Fruit fly (Drosophila melanogaster) whole organism, embryonic: ENCODE measurements around the gene Prtl99C.

Source experiments
- BEAF-32 ChIP-seq: fragments of 200-800 bp; sonication (Bioruptor generic); optimal IDR thresholded peaks from 3 replicates; lab custom pipeline; 2017; ENCODE audit warnings: missing biosample characterization, missing genetic modification characterization, mild to moderate bottlenecking, moderate library complexity, missing genetic modification reagents
- CG11560 ChIP-seq: fragments of 200-800 bp; sonication (Bioruptor generic); IDR thresholded peaks from 3 replicates; pipeline ENCODE4 v1.3.6; 2022; ENCODE audit warnings: missing biosample characterization, missing genetic modification characterization
- CG11696 ChIP-seq: fragments of 200-800 bp; sonication (Bioruptor generic); IDR thresholded peaks from 2 replicates; pipeline ENCODE4 v1.3.6; 2022; ENCODE audit warnings: missing biosample characterization, missing genetic modification characterization
- CG13287 ChIP-seq: fragments of 200-800 bp; sonication (Bioruptor generic); IDR thresholded peaks from 2 replicates; pipeline ENCODE4 v1.3.6; 2022; ENCODE audit warnings: missing biosample characterization, missing genetic modification characterization; ENCODE audit not compliant: partially characterized antibody
- CG13624 ChIP-seq: fragments of 200-800 bp; sonication (Bioruptor generic); optimal IDR thresholded peaks from 2 replicates; lab custom pipeline; 2016; ENCODE audit warnings: missing biosample characterization, missing genetic modification characterization
- CG14710 ChIP-seq: fragments of 200-800 bp; sonication (Bioruptor generic); optimal IDR thresholded peaks from 3 replicates; lab custom pipeline; 2019; ENCODE audit warnings: missing biosample characterization, mild to moderate bottlenecking, missing genetic modification characterization, moderate library complexity
- CG15601 ChIP-seq: fragments of 200-800 bp; sonication (Bioruptor generic); optimal IDR thresholded peaks from 3 replicates; lab custom pipeline; 2019; ENCODE audit warnings: missing biosample characterization, mild to moderate bottlenecking, missing genetic modification characterization, moderate library complexity
- CG16813 ChIP-seq: fragments of 200-800 bp; sonication (Bioruptor generic); IDR thresholded peaks from 3 replicates; pipeline ENCODE4 v1.3.6; 2022; ENCODE audit warnings: missing biosample characterization, missing genetic modification characterization; ENCODE audit not compliant: partially characterized antibody
- CG34224 ChIP-seq: fragments of 200-800 bp; sonication (Bioruptor generic); IDR thresholded peaks from 3 replicates; pipeline ENCODE4 v1.3.6; 2022; ENCODE audit warnings: missing biosample characterization, missing genetic modification characterization; ENCODE audit not compliant: partially characterized antibody
- CG4282 ChIP-seq: fragments of 200-800 bp; sonication (Bioruptor generic); optimal IDR thresholded peaks from 2 replicates; lab custom pipeline; 2016; ENCODE audit warnings: missing biosample characterization, missing genetic modification characterization
- CG4617 ChIP-seq: fragments of 200-800 bp; sonication (Bioruptor generic); optimal IDR thresholded peaks from 3 replicates; lab custom pipeline; 2016; ENCODE audit warnings: missing biosample characterization, missing genetic modification characterization, borderline replicate concordance
- CG6765 ChIP-seq: fragments of 200-800 bp; sonication (Bioruptor generic); optimal IDR thresholded peaks from 3 replicates; lab custom pipeline; 2017; ENCODE audit warnings: missing biosample characterization, mild to moderate bottlenecking, missing genetic modification characterization
- CG7786 ChIP-seq: fragments of 200-800 bp; sonication (Bioruptor generic); optimal IDR thresholded peaks from 2 replicates; lab custom pipeline; 2016; ENCODE audit warnings: missing biosample characterization, missing genetic modification characterization
- CG8924 ChIP-seq: fragments of 200-800 bp; optimal IDR thresholded peaks from 3 replicates; lab custom pipeline; 2019; ENCODE audit warnings: missing biosample characterization, mild to moderate bottlenecking, missing genetic modification characterization, moderate library complexity
- CG9215 ChIP-seq: fragments of 200-800 bp; sonication (Bioruptor generic); IDR thresholded peaks from 2 replicates; pipeline ENCODE4 v1.3.6; 2022; ENCODE audit warnings: missing biosample characterization, missing genetic modification characterization
- CG9727 ChIP-seq: fragments of 200-800 bp; sonication (Bioruptor generic); optimal IDR thresholded peaks from 3 replicates; lab custom pipeline; 2017; ENCODE audit warnings: missing biosample characterization, mild to moderate bottlenecking, missing genetic modification characterization
- CG9797 ChIP-seq: fragments of 200-800 bp; sonication (Bioruptor generic); optimal IDR thresholded peaks from 3 replicates; lab custom pipeline; 2018; ENCODE audit warnings: missing biosample characterization, mild to moderate bottlenecking, missing genetic modification characterization
- CG9817 ChIP-seq: fragments of 200-800 bp; sonication (Bioruptor generic); optimal IDR thresholded peaks from 2 replicates; lab custom pipeline; 2018; ENCODE audit warnings: missing biosample characterization, mild to moderate bottlenecking, missing genetic modification characterization, moderate library complexity
- CHES-1-like ChIP-seq: fragments of 200-800 bp; sonication (Bioruptor generic); optimal IDR thresholded peaks from 2 replicates; lab custom pipeline; 2016; ENCODE audit warnings: missing biosample characterization, missing genetic modification characterization
- CTCF ChIP-seq: fragments of 200-800 bp; sonication (Bioruptor generic); optimal IDR thresholded peaks from 2 replicates; lab custom pipeline; 2017; ENCODE audit warnings: missing biosample characterization, mild to moderate bottlenecking, missing genetic modification characterization, moderate library complexity
- Deaf1 ChIP-seq: fragments of 200-800 bp; optimal IDR thresholded peaks from 3 replicates; lab custom pipeline; 2019; ENCODE audit warnings: missing biosample characterization, mild to moderate bottlenecking, missing genetic modification characterization, moderate library complexity
- Dll ChIP-seq: fragments of 200-800 bp; sonication (Bioruptor generic); IDR thresholded peaks from 4 replicates; pipeline ENCODE4 v1.3.6; 2022; ENCODE audit warnings: missing biosample characterization, missing genetic modification characterization; ENCODE audit not compliant: partially characterized antibody
- HmgD ChIP-seq: fragments of 200-800 bp; sonication (Bioruptor generic); optimal IDR thresholded peaks from 3 replicates; lab custom pipeline; 2016; ENCODE audit warnings: missing biosample characterization, missing genetic modification characterization
- HmgZ ChIP-seq: fragments of 200-800 bp; sonication (Bioruptor generic); optimal IDR thresholded peaks from 2 replicates; lab custom pipeline; 2018; ENCODE audit warnings: missing biosample characterization, mild to moderate bottlenecking, missing genetic modification characterization
- Med ChIP-seq: fragments of 200-800 bp; sonication (Bioruptor generic); peaks from one replicate; lab custom pipeline; 2016; ENCODE audit warnings: missing biosample characterization, missing genetic modification characterization, mild to moderate bottlenecking, inconsistent platforms, moderate library complexity
- Sox100B ChIP-seq: fragments of 200-800 bp; sonication (Bioruptor generic); optimal IDR thresholded peaks from 3 replicates; lab custom pipeline; 2018; ENCODE audit warnings: missing biosample characterization, mild to moderate bottlenecking, missing genetic modification characterization
- Ssrp ChIP-seq: fragments of 200-800 bp; sonication (Bioruptor generic); optimal IDR thresholded peaks from 2 replicates; lab custom pipeline; 2018; ENCODE audit warnings: missing biosample characterization, mild to moderate bottlenecking, missing genetic modification characterization, moderate library complexity
- amos ChIP-seq: fragments of 200-800 bp; sonication (Bioruptor generic); IDR thresholded peaks from 2 replicates; pipeline ENCODE4 v1.3.6; 2022; ENCODE audit warnings: missing biosample characterization, missing genetic modification characterization; ENCODE audit not compliant: partially characterized antibody
- cas ChIP-seq: fragments of 200-800 bp; sonication (Bioruptor generic); IDR thresholded peaks from 2 replicates; pipeline ENCODE4 v1.3.6; 2022; ENCODE audit warnings: missing biosample characterization, missing genetic modification characterization
- chif ChIP-seq, 2 experiments: fragments of 200-800 bp; sonication (Bioruptor generic); optimal IDR thresholded peaks; 3 replicates each; lab custom pipeline; 2016; ENCODE audit warnings: missing biosample characterization in 2 of 2, missing genetic modification characterization in 2 of 2
- chinmo ChIP-seq: fragments of 200-800 bp; sonication (Bioruptor generic); IDR thresholded peaks from 4 replicates; pipeline ENCODE4 v1.3.6; 2022; ENCODE audit warnings: missing biosample characterization, missing genetic modification characterization; ENCODE audit not compliant: partially characterized antibody
- dmrt11E ChIP-seq: fragments of 200-800 bp; sonication (Bioruptor generic); optimal IDR thresholded peaks from 3 replicates; lab custom pipeline; 2018; ENCODE audit warnings: missing biosample characterization, mild to moderate bottlenecking, missing genetic modification characterization, moderate library complexity
- ewg ChIP-seq: fragments of 200-800 bp; sonication (Bioruptor generic); optimal IDR thresholded peaks from 3 replicates; lab custom pipeline; 2017; ENCODE audit warnings: mild to moderate bottlenecking, missing biosample characterization, missing genetic modification reagents, missing genetic modification characterization
- exex ChIP-seq: fragments of 200-800 bp; sonication (Bioruptor generic); optimal IDR thresholded peaks from 4 replicates; lab custom pipeline; 2018; ENCODE audit warnings: missing biosample characterization, mild to moderate bottlenecking, missing genetic modification characterization, moderate library complexity
- ftz-f1 ChIP-seq: fragments of 200-800 bp; sonication (Bioruptor generic); optimal IDR thresholded peaks from 2 replicates; lab custom pipeline; 2016; ENCODE audit warnings: missing biosample characterization, missing genetic modification characterization
- fu2 ChIP-seq: fragments of 200-800 bp; sonication (Bioruptor generic); optimal IDR thresholded peaks from 2 replicates; lab custom pipeline; 2016; ENCODE audit warnings: missing biosample characterization, missing genetic modification characterization
- gcm2 ChIP-seq: fragments of 200-800 bp; sonication (Bioruptor generic); optimal IDR thresholded peaks from 2 replicates; lab custom pipeline; 2016; ENCODE audit warnings: missing biosample characterization, missing genetic modification characterization
- ham ChIP-seq: fragments of 200-800 bp; sonication (Bioruptor generic); IDR thresholded peaks from 2 replicates; pipeline ENCODE4 v1.3.6; 2022; ENCODE audit warnings: missing biosample characterization, missing genetic modification characterization
- inv ChIP-seq: fragments of 200-800 bp; sonication (Bioruptor generic); IDR thresholded peaks from 2 replicates; pipeline ENCODE4 v1.3.6; 2022; ENCODE audit warnings: missing biosample characterization, missing genetic modification characterization; ENCODE audit not compliant: partially characterized antibody
- lbe ChIP-seq: fragments of 200-800 bp; sonication (Bioruptor generic); optimal IDR thresholded peaks from 2 replicates; lab custom pipeline; 2016; ENCODE audit warnings: missing biosample characterization, mild to moderate bottlenecking, missing genetic modification characterization
- org-1 ChIP-seq: fragments of 200-800 bp; sonication (Bioruptor generic); optimal IDR thresholded peaks from 2 replicates; lab custom pipeline; 2017; ENCODE audit warnings: missing biosample characterization, missing genetic modification characterization
- schlank ChIP-seq: fragments of 200-800 bp; sonication (Bioruptor generic); optimal IDR thresholded peaks from 2 replicates; lab custom pipeline; 2018; ENCODE audit warnings: missing biosample characterization, mild to moderate bottlenecking, missing genetic modification characterization
- stwl ChIP-seq: fragments of 200-800 bp; sonication (Bioruptor generic); optimal IDR thresholded peaks from 3 replicates; lab custom pipeline; 2018; ENCODE audit warnings: missing biosample characterization, mild to moderate bottlenecking, missing genetic modification characterization, moderate library complexity
- tna ChIP-seq: fragments of 200-800 bp; sonication (Bioruptor generic); IDR thresholded peaks from 2 replicates; pipeline ENCODE4 v1.3.6; 2022; ENCODE audit warnings: missing biosample characterization, missing genetic modification characterization; ENCODE audit not compliant: partially characterized antibody
- toy ChIP-seq: fragments of 200-800 bp; sonication (Bioruptor generic); IDR thresholded peaks from 2 replicates; pipeline ENCODE4 v1.3.6; 2022; ENCODE audit warnings: missing biosample characterization, missing genetic modification characterization
- unc-4 ChIP-seq: fragments of 200-800 bp; sonication (Bioruptor generic); IDR thresholded peaks from 2 replicates; pipeline ENCODE4 v1.3.6; 2022; ENCODE audit warnings: missing biosample characterization, missing genetic modification characterization; ENCODE audit not compliant: partially characterized antibody
- vnd ChIP-seq: fragments of 200-800 bp; sonication (Bioruptor generic); IDR thresholded peaks from 3 replicates; pipeline ENCODE4 v1.3.6; 2022; ENCODE audit warnings: missing biosample characterization, missing genetic modification characterization; ENCODE audit not compliant: partially characterized antibody
- yki ChIP-seq: fragments of >200 bp; optimal IDR thresholded peaks from 3 replicates; lab custom pipeline; 2018
- zen2 ChIP-seq: fragments of 200-800 bp; sonication (Bioruptor generic); IDR thresholded peaks from 3 replicates; pipeline ENCODE4 v1.3.6; 2022; ENCODE audit warnings: missing biosample characterization, missing genetic modification characterization; ENCODE audit not compliant: partially characterized antibody

The Prtl99C gene

DNA sequence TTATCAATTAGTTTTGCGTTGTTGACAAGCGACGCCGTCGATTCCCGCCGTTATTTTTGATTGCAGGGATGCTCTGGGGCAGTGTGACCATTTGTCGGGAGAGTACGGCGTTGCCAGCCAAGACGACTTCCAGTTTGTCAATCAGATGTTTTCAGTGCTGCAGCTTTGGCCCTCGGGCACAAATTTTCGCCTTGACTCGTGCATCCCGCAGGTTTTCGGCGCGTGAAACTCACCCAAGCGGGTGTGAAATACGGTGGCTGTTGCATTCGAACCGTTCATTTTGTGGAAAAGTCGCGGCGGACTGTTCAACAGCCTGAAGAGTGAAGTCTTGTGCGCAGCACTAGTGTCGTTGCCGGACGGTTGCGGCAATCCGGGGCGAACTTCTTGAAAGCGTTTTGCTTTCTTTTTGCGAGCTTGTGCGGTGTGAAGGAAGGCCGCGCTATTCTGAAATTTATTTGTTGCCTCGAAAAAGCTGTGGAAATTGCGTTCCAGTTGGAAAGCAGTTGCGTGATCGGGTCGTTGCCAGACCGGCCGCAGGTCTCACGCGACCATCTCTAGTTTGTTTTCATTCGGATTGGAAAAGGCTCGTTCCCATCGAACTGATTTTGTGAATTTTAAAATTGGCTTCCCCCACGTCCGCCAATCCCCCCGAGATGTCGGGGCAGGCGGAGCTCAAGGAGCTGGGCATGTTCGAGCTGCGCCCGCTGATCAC, 28.9 kb upstream of the Prtl99C start, which contains the start of the genes ca and ncd (continued):
- peak; percentile 15 for TF ChIP-seq HmgZ (tag; lab: Kevin White, UChicago)
- TF ChIP-seq schlank, result no peak
- no peak for TF ChIP-seq CG6765
- peak; percentile 1 for TF ChIP-seq CG13624
- TF ChIP-seq yki (lab: Kevin White, UChicago), result no peak
- peak; percentile 28 for TF ChIP-seq fu2 (GFP tag; lab: Kevin White, UChicago)
- TF ChIP-seq tna (GFP tag; lab: Robert Waterston, UW), result peak; percentile 29; the same call in 1 of the 2 replicates
- no peak for TF ChIP-seq ewg (GFP tag; lab: Kevin White, UChicago)
- TF ChIP-seq ftz-f1, result peak; percentile 72
- TF ChIP-seq CG9215 (GFP tag; lab: Robert Waterston, UW), result peak; percentile 80
- no peak for TF ChIP-seq Sox100B (GFP tag; lab: Kevin White, UChicago)
- TF ChIP-seq dmrt11E (tag; lab: Kevin White, UChicago), result no peak
- peak; percentile 72 for TF ChIP-seq CG9797 (GFP tag; lab: Kevin White, UChicago)
- TF ChIP-seq exex, result no peak
- peak; percentile 74 for TF ChIP-seq Dll (GFP tag; lab: Robert Waterston, UW)
- TF ChIP-seq cas (GFP tag; lab: Robert Waterston, UW), result no peak
- TF ChIP-seq CG13287, result peak; percentile 80
- TF ChIP-seq amos, result peak; percentile 80
- TF ChIP-seq inv, result peak; percentile 70
- peak; percentile 82 for TF ChIP-seq BEAF-32 (GFP tag; lab: Kevin White, UChicago)
- peak; percentile 95 for TF ChIP-seq CG4617 (GFP tag; lab: Kevin White, UChicago)
- no peak for TF ChIP-seq CG7786 (GFP tag; lab: Kevin White, UChicago)
- no peak for TF ChIP-seq CTCF (GFP tag; lab: Kevin White, UChicago)
- TF ChIP-seq unc-4 (GFP tag; lab: Robert Waterston, UW), result peak; percentile 71
- TF ChIP-seq CG11696 (GFP tag; lab: Robert Waterston, UW), result no peak
- no peak for TF ChIP-seq CG4282 (GFP tag; lab: Kevin White, UChicago)
- TF ChIP-seq chinmo (GFP tag; lab: Robert Waterston, UW), result 0 out of 4 replicates have a peak, but pooled peaks have one; percentile 64
- TF ChIP-seq org-1 (GFP tag; lab: Kevin White, UChicago), result no peak
- TF ChIP-seq ham, result no peak
- no peak for TF ChIP-seq lbe
- TF ChIP-seq CG9817 (tag; lab: Kevin White, UChicago), result no peak
- TF ChIP-seq CG14710, result peak; percentile 50
- TF ChIP-seq CG16813 (GFP tag; lab: Robert Waterston, UW), result peak; percentile 67
- TF ChIP-seq CG11560 (tag; lab: Robert Waterston, UW), result no peak
- TF ChIP-seq CG34224 (GFP tag; lab: Robert Waterston, UW), result peak; percentile 58
- no peak for TF ChIP-seq Deaf1 (tag; lab: Kevin White, UChicago)
- no peak for TF ChIP-seq CG8924
- TF ChIP-seq HmgD (GFP tag; lab: Kevin White, UChicago), result no peak
- TF ChIP-seq stwl, result no peak
- peak; percentile 54; the same call in 2 of the 3 replicates for TF ChIP-seq zen2 (GFP tag; lab: Robert Waterston, UW)
- TF ChIP-seq gcm2 (GFP tag; lab: Kevin White, UChicago), result no peak
- TF ChIP-seq Med (GFP tag; lab: Kevin White, UChicago), result peak; percentile 63
- no peak for TF ChIP-seq toy (GFP tag; lab: Robert Waterston, UW)
- TF ChIP-seq vnd (GFP tag; lab: Robert Waterston, UW), result peak; percentile 34; the same call in 1 of the 3 replicates
- TF ChIP-seq CHES-1-like (GFP tag; lab: Kevin White, UChicago), result peak; percentile 49
- TF ChIP-seq CG15601 (tag; lab: Kevin White, UChicago), result no peak
- TF ChIP-seq CG9727 (GFP tag; lab: Kevin White, UChicago), result no peak
- no peak for TF ChIP-seq Ssrp (tag; lab: Kevin White, UChicago)
- TF ChIP-seq chif (GFP tag; optimal IDR thresholded peaks at IDR 0.05; lab: Kevin White, UChicago), result no peak
